Worm (Caenorhabditis elegans) whole organism, young adult: ENCODE measurements around the gene clec-225.

Experiments
- T07F8.4 ChIP-seq: sonication (generic microtip); optimal IDR thresholded peaks from 2 replicates; lab custom pipeline; 2016; ENCODE audit warnings: mild to moderate bottlenecking, missing genetic modification characterization, moderate library complexity, missing compliant biosample characterization
- attf-3 ChIP-seq: fragments of 200-800 bp; sonication (Bioruptor generic); conservative IDR thresholded peaks from 2 replicates; pipeline ENCODE4 v1.3.6; 2022; ENCODE audit warnings: missing genetic modification reagents, missing genetic modification characterization, missing compliant biosample characterization
- egl-18 ChIP-seq: fragments of 200-800 bp; sonication (Bioruptor generic); IDR thresholded peaks from 2 replicates; pipeline ENCODE4 v1.3.6; 2022; ENCODE audit warnings: missing genetic modification reagents, missing genetic modification characterization, missing compliant biosample characterization
- fkh-3 ChIP-seq: sonication (generic microtip); optimal IDR thresholded peaks from 2 replicates; lab custom pipeline; 2016; ENCODE audit warnings: mild to moderate bottlenecking, missing genetic modification characterization, missing compliant biosample characterization
- lin-40 ChIP-seq: sonication (generic microtip); optimal IDR thresholded peaks from 2 replicates; lab custom pipeline; 2016; ENCODE audit warnings: missing genetic modification characterization, mild to moderate bottlenecking, missing compliant biosample characterization, missing genotype, missing genetic modification reagents
- mes-4 ChIP-seq: sonication (generic microtip); optimal IDR thresholded peaks from 2 replicates; lab custom pipeline; 2016; ENCODE audit warnings: missing genotype, missing genetic modification characterization, missing compliant biosample characterization
- nfya-1 ChIP-seq: sonication (generic microtip); optimal IDR thresholded peaks from 2 replicates; lab custom pipeline; 2017; ENCODE audit warnings: antibody characterized with exemption, missing compliant biosample characterization, missing genetic modification characterization, borderline replicate concordance; ENCODE audit not compliant: insufficient read depth
- pha-4 ChIP-seq: fragments of 150-350 bp; sonication (generic microtip); optimal IDR thresholded peaks from 2 replicates; lab custom pipeline; 2014; ENCODE audit warnings: missing biosample characterization, missing genetic modification reagents, missing genetic modification characterization
- sdz-38 ChIP-seq: sonication (generic microtip); optimal IDR thresholded peaks from 2 replicates; lab custom pipeline; 2016; ENCODE audit warnings: missing genotype, missing genetic modification characterization, missing compliant biosample characterization
- sptf-2 ChIP-seq: fragments of 200-800 bp; sonication (Bioruptor generic); optimal IDR thresholded peaks from 2 replicates; lab custom pipeline; 2018; ENCODE audit warnings: mild to moderate bottlenecking, missing genetic modification characterization, missing compliant biosample characterization
- ztf-18 ChIP-seq: sonication (generic microtip); optimal IDR thresholded peaks from 2 replicates; lab custom pipeline; 2016; ENCODE audit warnings: missing genotype, mild to moderate bottlenecking, missing genetic modification characterization, missing compliant biosample characterization
- ztf-28 ChIP-seq: fragments of 200-800 bp; sonication (Bioruptor generic); IDR thresholded peaks from 2 replicates; pipeline ENCODE4 v1.3.6; 2022; ENCODE audit warnings: missing genetic modification reagents, missing genetic modification characterization, missing compliant biosample characterization
- ztf-6 ChIP-seq: fragments of 200-800 bp; sonication (Bioruptor generic); IDR thresholded peaks from 2 replicates; pipeline ENCODE4 v1.3.6; 2022; ENCODE audit warnings: missing genetic modification reagents, missing genetic modification characterization, missing compliant biosample characterization

DNA sequence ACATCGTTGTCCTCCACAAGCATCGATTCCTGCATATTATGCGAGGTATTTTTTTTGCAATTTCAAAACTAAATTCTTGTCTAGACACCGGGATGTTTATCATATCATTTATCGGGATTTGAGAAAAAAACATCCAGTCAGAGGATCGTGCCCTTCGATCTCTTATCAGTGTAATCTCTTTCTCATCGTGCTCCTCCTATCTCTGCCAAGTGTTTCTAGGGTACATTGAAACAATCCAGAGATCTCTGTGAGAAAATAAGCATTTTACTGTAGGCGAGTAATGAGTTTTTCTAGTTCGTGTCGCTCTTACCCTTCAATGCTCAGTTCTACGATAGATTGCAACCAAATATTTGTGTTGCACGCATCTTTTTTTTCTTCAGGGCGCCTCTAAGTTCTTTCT is 46.2 kb downstream of the clec-225 start:
- TF ChIP-seq ztf-18 (tag; lab: Kevin White, UChicago) (no peak), T07F8.4 (tag; lab: Kevin White, UChicago) (no peak), sptf-2 (GFP tag; lab: Kevin White, UChicago) (no peak), egl-18 (GFP tag; lab: Robert Waterston, UW) (no peak), fkh-3 (tag; lab: Kevin White, UChicago) (no peak), mes-4 (tag; lab: Kevin White, UChicago) (no peak), pha-4 (tag; lab: Kevin White, UChicago) (no peak), ztf-6 (GFP tag; lab: Robert Waterston, UW) (no peak), nfya-1 (tag; lab: Kevin White, UChicago) (no peak), lin-40 (tag; lab: Kevin White, UChicago) (no peak), sdz-38 (tag; lab: Kevin White, UChicago) (no peak), ztf-28 (GFP tag; lab: Robert Waterston, UW) (no peak), attf-3 (GFP tag; lab: Robert Waterston, UW) (no peak)
